Fruit fly (Drosophila melanogaster): ENCODE data around the gene chrb.

Gene chrb

DNA sequence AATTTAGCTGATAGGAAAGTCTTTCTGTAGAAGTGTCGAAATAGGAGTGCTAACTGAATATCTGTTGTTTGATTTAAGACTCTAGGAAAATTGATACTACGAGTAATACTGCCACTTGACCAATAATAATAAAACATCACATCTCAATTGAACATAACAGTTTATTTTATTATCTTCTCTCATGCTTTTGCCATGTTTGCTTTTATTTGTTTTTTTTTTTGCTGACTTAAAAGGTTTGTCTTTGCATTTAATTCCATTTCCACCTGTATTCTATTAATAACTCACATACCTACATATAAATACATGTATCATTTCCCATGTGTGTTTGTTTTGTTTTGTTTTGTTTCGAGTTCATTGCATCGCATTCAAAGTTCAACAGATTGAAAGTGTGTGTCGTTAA, 35.3 kb downstream of the chrb start, which contains the start of the genes CG11714 and Fuca:
Gene CG11714 (minus strand): TSS at position 101 of the 400 bp plus-strand sequence.
Gene Fuca (minus strand): TSS at position 101 of the 400 bp plus-strand sequence.
- TF ChIP-seq brk (GFP tag; optimal IDR thresholded peaks at IDR 0.05), result no peak
- no peak for TF ChIP-seq HLH106 (tag; optimal IDR thresholded peaks at IDR 0.05)
- no peak for TF ChIP-seq ey (GFP tag; optimal IDR thresholded peaks at IDR 0.05)
- TF ChIP-seq dsf (GFP tag; optimal IDR thresholded peaks at IDR 0.05; ENCODE audit: borderline replicate concordance), result no peak
- TF ChIP-seq usp (GFP tag; optimal IDR thresholded peaks at IDR 0.05), result no peak
- no peak for TF ChIP-seq Myc (optimal IDR thresholded peaks at IDR 0.05)

DNA sequence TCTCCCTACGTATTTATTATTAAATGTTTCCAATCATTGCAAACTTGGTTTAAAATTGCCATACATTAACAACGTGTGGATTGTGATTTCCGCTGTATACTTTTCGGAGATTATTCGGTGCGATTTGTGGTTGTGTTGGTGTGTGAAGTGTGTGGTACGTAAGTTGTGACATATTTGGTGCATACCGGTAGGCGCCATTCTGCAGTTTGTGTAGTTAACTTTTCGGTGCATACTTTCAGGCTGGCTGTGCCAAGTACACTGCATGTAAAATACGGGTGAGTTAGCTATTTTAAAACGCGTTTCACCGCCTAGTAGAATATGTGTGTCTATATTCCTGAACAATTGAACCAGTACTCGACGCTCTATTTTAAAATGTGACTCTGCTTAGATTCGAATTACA, 35.9 kb downstream of the chrb start:
- peak; percentile 55 for TF ChIP-seq Hr78 (GFP tag; optimal IDR thresholded peaks at IDR 0.05)
- peak; percentile 23 for TF ChIP-seq Dif (GFP tag; optimal IDR thresholded peaks at IDR 0.05; ENCODE audit: partially characterized antibody)
- TF ChIP-seq CrebA (GFP tag; optimal IDR thresholded peaks at IDR 0.05; ENCODE audit: borderline replicate concordance), result no peak
- no peak for TF ChIP-seq woc (GFP tag; optimal IDR thresholded peaks at IDR 0.05)
- no peak for TF ChIP-seq dl (GFP tag; optimal IDR thresholded peaks at IDR 0.05; ENCODE audit: insufficient read depth in 1 of 2, partially characterized antibody in 2 of 2)
- no peak for TF ChIP-seq foxo (GFP tag; optimal IDR thresholded peaks at IDR 0.05)
- TF ChIP-seq tai (GFP tag; optimal IDR thresholded peaks at IDR 0.05), result no peak
- no peak for TF ChIP-seq usp (GFP tag; optimal IDR thresholded peaks at IDR 0.05)
- peak; percentile 40 for TF ChIP-seq Vsx2 (GFP tag; optimal IDR thresholded peaks at IDR 0.05; ENCODE audit: partially characterized antibody)
- no peak for TF ChIP-seq dsf (GFP tag; optimal IDR thresholded peaks at IDR 0.05; ENCODE audit: borderline replicate concordance)
- peak; percentile 91 for TF ChIP-seq N (GFP tag; optimal IDR thresholded peaks at IDR 0.05)
- peak; percentile 95 for TF ChIP-seq Myc (optimal IDR thresholded peaks at IDR 0.05)
- TF ChIP-seq Hnf4 (GFP tag; optimal IDR thresholded peaks at IDR 0.05), result no peak
- TF ChIP-seq Mio (GFP tag; optimal IDR thresholded peaks at IDR 0.05), result no peak
- no peak for TF ChIP-seq OdsH (GFP tag; optimal IDR thresholded peaks at IDR 0.05)
- no peak for TF ChIP-seq sage (GFP tag; optimal IDR thresholded peaks at IDR 0.05)
- no peak for TF ChIP-seq lola (GFP tag; optimal IDR thresholded peaks at IDR 0.05)
- no peak for TF ChIP-seq jim (GFP tag; optimal IDR thresholded peaks at IDR 0.05)

DNA sequence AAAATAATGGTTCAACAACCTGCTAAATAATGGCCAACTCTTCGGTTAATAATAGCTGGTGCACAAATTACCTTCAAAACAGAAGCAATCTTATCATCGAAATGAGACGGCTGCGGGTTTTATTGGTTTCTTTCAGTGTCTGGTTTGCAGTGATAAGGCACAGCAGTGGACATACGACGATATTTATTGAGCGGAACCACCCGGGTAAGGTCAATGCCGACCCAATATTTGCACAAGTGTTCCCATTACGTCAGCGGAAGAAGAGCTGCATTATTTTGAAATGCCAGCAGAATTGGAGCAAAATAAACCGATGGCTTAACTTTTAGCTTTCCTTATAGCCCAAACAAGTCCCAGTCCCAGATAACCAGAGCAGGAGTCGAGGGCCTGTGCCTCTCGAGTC, 38.4 kb downstream of the chrb start:
- TF ChIP-seq CG32264 (GFP tag; optimal IDR thresholded peaks at IDR 0.05) (no peak), brk (GFP tag; optimal IDR thresholded peaks at IDR 0.05) (peak; percentile 19), jim (GFP tag; optimal IDR thresholded peaks at IDR 0.05) (no peak), Rel (GFP tag; optimal IDR thresholded peaks at IDR 0.05) (no peak), Rel (tag; optimal IDR thresholded peaks at IDR 0.05) (peak; percentile 69), h (GFP tag; optimal IDR thresholded peaks at IDR 0.05) (peak; percentile 30), Sp1 (GFP tag; optimal IDR thresholded peaks at IDR 0.05) (peak; percentile 6)

DNA sequence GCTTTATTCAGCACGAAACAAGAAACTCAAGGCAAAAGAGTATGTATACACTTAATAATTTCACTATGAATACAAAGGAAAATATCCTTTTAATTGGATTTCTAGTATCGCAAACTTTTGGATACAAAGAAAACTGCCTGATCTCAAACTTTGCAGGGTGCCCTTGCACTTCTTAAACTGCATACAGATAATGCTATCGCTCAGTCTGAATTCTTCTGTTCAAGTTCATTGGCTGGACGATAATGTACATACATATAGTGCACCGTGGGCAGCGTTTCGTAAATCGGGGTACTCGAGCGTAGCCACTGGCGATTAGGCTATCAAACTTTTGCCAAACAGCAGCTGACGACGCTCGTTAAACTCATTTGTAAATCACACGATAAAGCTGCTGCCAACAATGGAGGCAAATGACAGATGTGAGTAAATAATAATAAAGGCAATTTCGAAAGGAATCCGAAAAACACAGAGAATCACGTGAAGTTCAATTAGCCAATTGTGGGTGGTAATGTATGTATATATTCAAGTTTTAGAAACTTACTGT, 39.4 kb downstream of the chrb start:
- TF ChIP-seq CG32264 (GFP tag; optimal IDR thresholded peaks at IDR 0.05) (no peak), Rel (GFP tag; optimal IDR thresholded peaks at IDR 0.05) (no peak), Rel (tag; optimal IDR thresholded peaks at IDR 0.05) (peak; percentile 92), tai (GFP tag; optimal IDR thresholded peaks at IDR 0.05) (no peak), dsf (GFP tag; optimal IDR thresholded peaks at IDR 0.05; ENCODE audit: borderline replicate concordance) (no peak), CrebA (GFP tag; optimal IDR thresholded peaks at IDR 0.05; ENCODE audit: borderline replicate concordance) (peak; percentile 12)

DNA sequence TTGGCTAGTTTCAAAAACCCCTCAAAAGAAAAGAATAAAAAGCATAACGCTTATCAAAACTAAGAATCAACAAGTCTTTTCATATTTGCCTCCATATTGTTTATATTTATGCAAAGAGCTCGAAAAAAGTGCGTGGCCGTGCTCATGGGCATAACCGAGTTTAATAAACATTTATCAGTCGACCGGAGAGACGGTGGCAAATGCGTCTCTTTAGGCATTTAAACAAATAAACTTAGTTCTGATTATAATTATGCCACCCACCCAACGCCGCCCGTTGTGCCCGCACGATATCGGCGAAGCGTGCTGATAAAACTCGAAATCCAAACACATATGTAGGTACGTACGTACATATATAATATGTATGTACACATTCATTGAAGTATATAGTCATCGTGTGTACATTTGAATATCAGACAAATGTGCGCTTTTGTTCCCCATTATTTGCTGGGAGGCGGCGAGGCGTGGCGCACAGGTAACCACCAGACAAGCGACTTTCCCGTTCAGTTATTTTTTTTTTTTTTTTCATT, 41.1 kb downstream of the chrb start:
- no peak for TF ChIP-seq ey (GFP tag; optimal IDR thresholded peaks at IDR 0.05)
- no peak for TF ChIP-seq Vsx2 (GFP tag; optimal IDR thresholded peaks at IDR 0.05; ENCODE audit: partially characterized antibody)
- TF ChIP-seq dl (GFP tag; optimal IDR thresholded peaks at IDR 0.05; ENCODE audit: insufficient read depth in 1 of 2, partially characterized antibody in 2 of 2), result no peak
- no peak for TF ChIP-seq brk (GFP tag; optimal IDR thresholded peaks at IDR 0.05)
- no peak for TF ChIP-seq jim (GFP tag; optimal IDR thresholded peaks at IDR 0.05)
- TF ChIP-seq N (GFP tag; optimal IDR thresholded peaks at IDR 0.05), result no peak
- no peak for TF ChIP-seq Dif (GFP tag; optimal IDR thresholded peaks at IDR 0.05; ENCODE audit: partially characterized antibody)
- TF ChIP-seq CG32264 (GFP tag; optimal IDR thresholded peaks at IDR 0.05), result no peak
- TF ChIP-seq psq (GFP tag; optimal IDR thresholded peaks at IDR 0.05), result no peak
- TF ChIP-seq Hr83 (GFP tag; optimal IDR thresholded peaks at IDR 0.05; ENCODE audit: poor library complexity, severe bottlenecking), result peak; percentile 40
- TF ChIP-seq rgr (GFP tag; optimal IDR thresholded peaks at IDR 0.05), result peak; percentile 35
- TF ChIP-seq GATAd (GFP tag; optimal IDR thresholded peaks at IDR 0.05), result no peak
- TF ChIP-seq Mio (GFP tag; optimal IDR thresholded peaks at IDR 0.05), result no peak
- TF ChIP-seq pan (optimal IDR thresholded peaks at IDR 0.05), result no peak
- no peak for TF ChIP-seq Hr78 (GFP tag; optimal IDR thresholded peaks at IDR 0.05)
- TF ChIP-seq Dfd (GFP tag; optimal IDR thresholded peaks at IDR 0.05), result no peak
- TF ChIP-seq woc (GFP tag; optimal IDR thresholded peaks at IDR 0.05), result no peak
- TF ChIP-seq foxo (GFP tag; optimal IDR thresholded peaks at IDR 0.05), result peak in 1 of 2 experiments; percentile 6
- no peak for TF ChIP-seq sage (GFP tag; optimal IDR thresholded peaks at IDR 0.05)
- no peak for TF ChIP-seq Abd-B (GFP tag; optimal IDR thresholded peaks at IDR 0.05)
- TF ChIP-seq HLH106 (tag; optimal IDR thresholded peaks at IDR 0.05), result no peak
- TF ChIP-seq Myc (optimal IDR thresholded peaks at IDR 0.05), result no peak
- TF ChIP-seq fru (GFP tag; optimal IDR thresholded peaks at IDR 0.05), result peak; percentile 28
- no peak for TF ChIP-seq Sp1 (GFP tag; optimal IDR thresholded peaks at IDR 0.05)
- no peak for TF ChIP-seq Rel (GFP tag; optimal IDR thresholded peaks at IDR 0.05)
- peak; percentile 36 for TF ChIP-seq Rel (tag; optimal IDR thresholded peaks at IDR 0.05)
- TF ChIP-seq dsf (GFP tag; optimal IDR thresholded peaks at IDR 0.05; ENCODE audit: borderline replicate concordance), result no peak
- TF ChIP-seq h (GFP tag; optimal IDR thresholded peaks at IDR 0.05), result peak; percentile 54
- TF ChIP-seq usp (GFP tag; optimal IDR thresholded peaks at IDR 0.05), result no peak
- no peak for TF ChIP-seq tai (GFP tag; optimal IDR thresholded peaks at IDR 0.05)
- peak; percentile 22 for TF ChIP-seq br (GFP tag; optimal IDR thresholded peaks at IDR 0.05)
- no peak for TF ChIP-seq lola (GFP tag; optimal IDR thresholded peaks at IDR 0.05)
- no peak for TF ChIP-seq sv (GFP tag; optimal IDR thresholded peaks at IDR 0.05)
